Fruit fly (Drosophila melanogaster): Measurements from ENCODE around the gene CG34250.

The CG34250 gene

dm6 chr3L:17500315-17500985 lies 24.4 kb downstream of the CG34250 start:
- TF ChIP-seq Hr78 (GFP tag; optimal IDR thresholded peaks at IDR 0.05) (no peak), Dif (GFP tag; optimal IDR thresholded peaks at IDR 0.05; ENCODE audit: partially characterized antibody) (peak; percentile 58)

dm6 chr3L:17502235-17502634 lies 26.2 kb downstream of the CG34250 start:
- TF ChIP-seq fru (GFP tag; optimal IDR thresholded peaks at IDR 0.05) (peak; percentile 85), jim (GFP tag; optimal IDR thresholded peaks at IDR 0.05) (no peak), brk (GFP tag; optimal IDR thresholded peaks at IDR 0.05) (no peak), Dif (GFP tag; optimal IDR thresholded peaks at IDR 0.05; ENCODE audit: partially characterized antibody) (no peak), OdsH (GFP tag; optimal IDR thresholded peaks at IDR 0.05) (peak; percentile 78), CrebA (GFP tag; optimal IDR thresholded peaks at IDR 0.05; ENCODE audit: borderline replicate concordance) (no peak), psq (GFP tag; optimal IDR thresholded peaks at IDR 0.05) (peak; percentile 70), Vsx2 (GFP tag; optimal IDR thresholded peaks at IDR 0.05; ENCODE audit: partially characterized antibody) (no peak), GATAd (GFP tag; optimal IDR thresholded peaks at IDR 0.05) (no peak), Dfd (GFP tag; optimal IDR thresholded peaks at IDR 0.05) (no peak), CG9705 (GFP tag; optimal IDR thresholded peaks at IDR 0.05) (no peak), Myc (optimal IDR thresholded peaks at IDR 0.05) (no peak), Hr83 (GFP tag; optimal IDR thresholded peaks at IDR 0.05; ENCODE audit: poor library complexity, severe bottlenecking) (peak; percentile 33), dmrt93B (GFP tag; optimal IDR thresholded peaks at IDR 0.05) (peak; percentile 26), dl (GFP tag; optimal IDR thresholded peaks at IDR 0.05; ENCODE audit: insufficient read depth in 1 of 2, partially characterized antibody in 2 of 2) (no peak), sage (GFP tag; optimal IDR thresholded peaks at IDR 0.05) (peak; percentile 49), Hnf4 (GFP tag; optimal IDR thresholded peaks at IDR 0.05) (peak; percentile 62), dsf (GFP tag; optimal IDR thresholded peaks at IDR 0.05; ENCODE audit: borderline replicate concordance) (no peak), rgr (GFP tag; optimal IDR thresholded peaks at IDR 0.05) (peak; percentile 81), pan (optimal IDR thresholded peaks at IDR 0.05) (no peak), Hr78 (GFP tag; optimal IDR thresholded peaks at IDR 0.05) (no peak), lola (GFP tag; optimal IDR thresholded peaks at IDR 0.05) (no peak), N (GFP tag; optimal IDR thresholded peaks at IDR 0.05) (no peak), CG32264 (GFP tag; optimal IDR thresholded peaks at IDR 0.05) (peak; percentile 65), h (GFP tag; optimal IDR thresholded peaks at IDR 0.05) (peak; percentile 85), foxo (GFP tag; optimal IDR thresholded peaks at IDR 0.05) (peak; percentile 20 to 82), sv (GFP tag; optimal IDR thresholded peaks at IDR 0.05) (no peak), br (GFP tag; optimal IDR thresholded peaks at IDR 0.05) (peak; percentile 82), HLH106 (tag; optimal IDR thresholded peaks at IDR 0.05) (peak; percentile 78), ey (GFP tag; optimal IDR thresholded peaks at IDR 0.05) (peak; percentile 79), Abd-B (GFP tag; optimal IDR thresholded peaks at IDR 0.05) (no peak), Rel (GFP tag; optimal IDR thresholded peaks at IDR 0.05) (peak; percentile 62), Rel (tag; optimal IDR thresholded peaks at IDR 0.05) (no peak), Sp1 (GFP tag; optimal IDR thresholded peaks at IDR 0.05) (peak; percentile 74), Mio (GFP tag; optimal IDR thresholded peaks at IDR 0.05) (no peak), usp (GFP tag; optimal IDR thresholded peaks at IDR 0.05) (no peak), Jra (GFP tag; optimal IDR thresholded peaks at IDR 0.05) (peak; percentile 43), woc (GFP tag; optimal IDR thresholded peaks at IDR 0.05) (peak; percentile 81), tai (GFP tag; optimal IDR thresholded peaks at IDR 0.05) (peak; percentile 51)

- TF ChIP-seq fru (GFP tag; optimal IDR thresholded peaks at IDR 0.05) = no peak
- TF ChIP-seq Hr78 (GFP tag; optimal IDR thresholded peaks at IDR 0.05) = no peak
- TF ChIP-seq sage (GFP tag; optimal IDR thresholded peaks at IDR 0.05) = no peak
- TF ChIP-seq Jra (GFP tag; optimal IDR thresholded peaks at IDR 0.05) = no peak
- no peak for TF ChIP-seq Hnf4 (GFP tag; optimal IDR thresholded peaks at IDR 0.05)
- no peak for TF ChIP-seq h (GFP tag; optimal IDR thresholded peaks at IDR 0.05)
- TF ChIP-seq Sp1 (GFP tag; optimal IDR thresholded peaks at IDR 0.05) = no peak
- no peak for TF ChIP-seq lola (GFP tag; optimal IDR thresholded peaks at IDR 0.05)
- no peak for TF ChIP-seq foxo (GFP tag; optimal IDR thresholded peaks at IDR 0.05)
- no peak for TF ChIP-seq CG32264 (GFP tag; optimal IDR thresholded peaks at IDR 0.05)
- no peak for TF ChIP-seq Dfd (GFP tag; optimal IDR thresholded peaks at IDR 0.05)
- no peak for TF ChIP-seq dsf (GFP tag; optimal IDR thresholded peaks at IDR 0.05; ENCODE audit: borderline replicate concordance)
- no peak for TF ChIP-seq woc (GFP tag; optimal IDR thresholded peaks at IDR 0.05)
- no peak for TF ChIP-seq Myc (optimal IDR thresholded peaks at IDR 0.05)
- no peak for TF ChIP-seq br (GFP tag; optimal IDR thresholded peaks at IDR 0.05)
- TF ChIP-seq GATAd (GFP tag; optimal IDR thresholded peaks at IDR 0.05) = no peak
- TF ChIP-seq CG9705 (GFP tag; optimal IDR thresholded peaks at IDR 0.05) = no peak
- TF ChIP-seq Rel (GFP tag; optimal IDR thresholded peaks at IDR 0.05) = no peak
- no peak for TF ChIP-seq Rel (tag; optimal IDR thresholded peaks at IDR 0.05)
- no peak for TF ChIP-seq psq (GFP tag; optimal IDR thresholded peaks at IDR 0.05)
These were observed 28.5 kb downstream of the CG34250 start for dm6 chr3L:17504538-17504937.

Measured in whole organism, wandering third instar larva.